Fruit fly (Drosophila melanogaster) whole organism, prepupa: Measurements from ENCODE around the gene Idgf2.

ENCODE experiments used
- Blimp-1 ChIP-seq: fragments of 200-800 bp; sonication (Bioruptor generic); optimal IDR thresholded peaks from 3 replicates; lab custom pipeline; 2017; ENCODE audit warnings: missing biosample characterization, missing genetic modification characterization, mild to moderate bottlenecking, moderate library complexity, missing genetic modification reagents
- CG10631 ChIP-seq: fragments of 200-800 bp; sonication (Bioruptor generic); optimal IDR thresholded peaks from 2 replicates; lab custom pipeline; 2016; ENCODE audit warnings: missing biosample characterization, missing genetic modification characterization
- CG11294 ChIP-seq: fragments of 200-800 bp; sonication (Bioruptor generic); IDR thresholded peaks from 2 replicates; pipeline ENCODE4 v1.3.6; 2022; ENCODE audit warnings: missing biosample characterization, missing genetic modification characterization
- CG11762 ChIP-seq: fragments of 200-800 bp; sonication (Bioruptor generic); optimal IDR thresholded peaks from 3 replicates; lab custom pipeline; 2016; ENCODE audit warnings: missing biosample characterization, missing genetic modification characterization; ENCODE audit not compliant: insufficient read depth
- CG15336 ChIP-seq: fragments of 200-800 bp; sonication (Bioruptor generic); IDR thresholded peaks from 2 replicates; pipeline ENCODE4 v1.3.6; 2022; ENCODE audit warnings: missing biosample characterization, missing genetic modification characterization
- CG16779 ChIP-seq: fragments of 200-800 bp; sonication (Bioruptor generic); optimal IDR thresholded peaks from 3 replicates; lab custom pipeline; 2017; ENCODE audit warnings: missing biosample characterization, mild to moderate bottlenecking, missing genetic modification characterization
- CG3032 ChIP-seq: fragments of 200-800 bp; optimal IDR thresholded peaks from 2 replicates; lab custom pipeline; 2019; ENCODE audit warnings: missing biosample characterization, mild to moderate bottlenecking, missing genetic modification characterization, moderate library complexity
- CG34406 ChIP-seq: fragments of 200-800 bp; sonication (Bioruptor generic); optimal IDR thresholded peaks from 3 replicates; lab custom pipeline; 2016; ENCODE audit warnings: missing biosample characterization, missing genetic modification characterization
- CG4318 ChIP-seq: fragments of 200-800 bp; sonication (Bioruptor generic); optimal IDR thresholded peaks from 3 replicates; lab custom pipeline; 2017; ENCODE audit warnings: missing biosample characterization, mild to moderate bottlenecking, missing genetic modification characterization
- CG6163 ChIP-seq: fragments of 200-800 bp; sonication (Bioruptor generic); IDR thresholded peaks from 3 replicates; pipeline ENCODE4 v1.3.6; 2022; ENCODE audit warnings: missing biosample characterization, missing genetic modification characterization
- CG6792 ChIP-seq: fragments of 200-800 bp; sonication (Bioruptor generic); optimal IDR thresholded peaks from 3 replicates; lab custom pipeline; 2016; ENCODE audit warnings: missing biosample characterization, missing genetic modification characterization
- CG6808 ChIP-seq: fragments of 200-800 bp; sonication (Bioruptor generic); optimal IDR thresholded peaks from 3 replicates; lab custom pipeline; 2017; ENCODE audit warnings: missing biosample characterization, missing genetic modification characterization, mild to moderate bottlenecking, moderate library complexity, missing genetic modification reagents
- CG6854 ChIP-seq: fragments of 200-800 bp; sonication (Bioruptor generic); optimal IDR thresholded peaks from 2 replicates; lab custom pipeline; 2017; ENCODE audit warnings: missing biosample characterization, mild to moderate bottlenecking, missing genetic modification characterization
- CG7368 ChIP-seq: fragments of 200-800 bp; sonication (Bioruptor generic); optimal IDR thresholded peaks from 3 replicates; lab custom pipeline; 2016; ENCODE audit warnings: missing biosample characterization, missing genetic modification characterization
- CG8119 ChIP-seq: fragments of 200-800 bp; sonication (Bioruptor generic); IDR thresholded peaks from 3 replicates; pipeline ENCODE4 v1.3.6; 2022; ENCODE audit warnings: missing biosample characterization, missing genetic modification characterization
- CG8319 ChIP-seq: fragments of 200-800 bp; sonication (Bioruptor generic); optimal IDR thresholded peaks from 3 replicates; lab custom pipeline; 2016; ENCODE audit warnings: missing biosample characterization, missing genetic modification characterization
- CG8632 ChIP-seq: fragments of 200-800 bp; sonication (Bioruptor generic); optimal IDR thresholded peaks from 3 replicates; lab custom pipeline; 2016; ENCODE audit warnings: missing biosample characterization, missing genetic modification characterization
- Eip78C ChIP-seq: fragments of 200-800 bp; sonication (Bioruptor generic); peaks from one replicate; lab custom pipeline; 2016; ENCODE audit warnings: missing biosample characterization, missing genetic modification characterization
- Eip93F ChIP-seq: fragments of 200-800 bp; sonication (Bioruptor generic); optimal IDR thresholded peaks from 2 replicates; lab custom pipeline; 2016; ENCODE audit warnings: missing biosample characterization, mild to moderate bottlenecking, missing genetic modification characterization
- Ets96B ChIP-seq: fragments of 200-800 bp; optimal IDR thresholded peaks from 2 replicates; lab custom pipeline; 2019; ENCODE audit warnings: missing biosample characterization, mild to moderate bottlenecking, missing genetic modification characterization, moderate library complexity
- Gug ChIP-seq: fragments of 200-800 bp; sonication (Bioruptor generic); IDR thresholded peaks from 2 replicates; pipeline ENCODE4 v1.3.6; 2022; ENCODE audit warnings: missing biosample characterization, missing genetic modification characterization
- Hr38 ChIP-seq: sonication (Bioruptor generic); optimal IDR thresholded peaks from 2 replicates; lab custom pipeline; 2016; ENCODE audit warnings: missing biosample characterization, missing genetic modification characterization
- Hr39 ChIP-seq: fragments of 200-800 bp; sonication (Bioruptor generic); optimal IDR thresholded peaks from 2 replicates; lab custom pipeline; 2016; ENCODE audit warnings: missing biosample characterization, missing genetic modification characterization
- Hr4 ChIP-seq: fragments of 200-800 bp; sonication (Bioruptor generic); optimal IDR thresholded peaks from 3 replicates; lab custom pipeline; 2016; ENCODE audit warnings: missing biosample characterization, missing genetic modification characterization
- Met ChIP-seq: fragments of 200-800 bp; sonication (Bioruptor generic); optimal IDR thresholded peaks from 3 replicates; lab custom pipeline; 2016; ENCODE audit warnings: missing biosample characterization, missing genetic modification characterization
- Smox ChIP-seq: fragments of 200-800 bp; sonication (Bioruptor generic); optimal IDR thresholded peaks from 3 replicates; lab custom pipeline; 2016; ENCODE audit warnings: missing biosample characterization, missing genetic modification characterization
- Sox102F ChIP-seq: fragments of 200-800 bp; sonication (Bioruptor generic); optimal IDR thresholded peaks from 2 replicates; lab custom pipeline; 2016; ENCODE audit warnings: missing biosample characterization, mild to moderate bottlenecking, missing genetic modification characterization
- Sox14 ChIP-seq: fragments of 200-800 bp; sonication (Bioruptor generic); optimal IDR thresholded peaks from 3 replicates; lab custom pipeline; 2016; ENCODE audit warnings: missing biosample characterization, missing genetic modification characterization
- Sox15 ChIP-seq: fragments of 200-800 bp; sonication (Bioruptor generic); optimal IDR thresholded peaks from 3 replicates; lab custom pipeline; 2016; ENCODE audit warnings: missing biosample characterization, missing genetic modification characterization
- achi ChIP-seq: fragments of 200-800 bp; sonication (Bioruptor generic); optimal IDR thresholded peaks from 3 replicates; lab custom pipeline; 2016; ENCODE audit warnings: missing biosample characterization, missing genetic modification characterization
- acj6 ChIP-seq: fragments of 200-800 bp; sonication (Bioruptor generic); optimal IDR thresholded peaks from 3 replicates; lab custom pipeline; 2016; ENCODE audit warnings: missing biosample characterization, missing genetic modification characterization
- dac ChIP-seq: fragments of 200-800 bp; sonication (Bioruptor generic); optimal IDR thresholded peaks from 2 replicates; lab custom pipeline; 2017; ENCODE audit warnings: missing biosample characterization, mild to moderate bottlenecking, missing genetic modification characterization
- eg ChIP-seq: fragments of 200-800 bp; sonication (Bioruptor generic); IDR thresholded peaks from 3 replicates; pipeline ENCODE4 v1.3.6; 2022; ENCODE audit warnings: missing biosample characterization, missing genetic modification characterization
- esn ChIP-seq: fragments of 200-800 bp; sonication (Bioruptor generic); optimal IDR thresholded peaks from 2 replicates; lab custom pipeline; 2016; ENCODE audit warnings: missing biosample characterization, mild to moderate bottlenecking, missing genetic modification characterization, moderate library complexity
- fkh ChIP-seq: fragments of 200-800 bp; sonication (Bioruptor generic); optimal IDR thresholded peaks from 3 replicates; lab custom pipeline; 2017; ENCODE audit warnings: missing biosample characterization, mild to moderate bottlenecking, missing genetic modification characterization, moderate library complexity
- lz ChIP-seq: fragments of 200-800 bp; sonication (Bioruptor generic); optimal IDR thresholded peaks from 3 replicates; lab custom pipeline; 2016; ENCODE audit warnings: missing biosample characterization, missing genetic modification characterization
- net ChIP-seq: fragments of 200-800 bp; sonication (Bioruptor generic); optimal IDR thresholded peaks from 3 replicates; lab custom pipeline; 2016; ENCODE audit warnings: missing biosample characterization, missing genetic modification characterization
- pdm3 ChIP-seq: fragments of 200-800 bp; sonication (Bioruptor generic); optimal IDR thresholded peaks from 3 replicates; lab custom pipeline; 2016; ENCODE audit warnings: missing biosample characterization, missing genetic modification characterization
- spab ChIP-seq: fragments of 200-800 bp; sonication (Bioruptor generic); optimal IDR thresholded peaks from 2 replicates; lab custom pipeline; 2017; ENCODE audit warnings: missing biosample characterization, mild to moderate bottlenecking, missing genetic modification characterization, missing genetic modification reagents
- ss ChIP-seq, 2 experiments: fragments of 200-800 bp; sonication (Bioruptor generic); optimal IDR thresholded peaks; 2 replicates in 1 of 2; 3 replicates in 1 of 2; lab custom pipeline; 2017 to 2018; ENCODE audit warnings: mild to moderate bottlenecking in 2 of 2, missing biosample characterization in 2 of 2, missing genetic modification characterization in 2 of 2, moderate library complexity in 1 of 2
- svp ChIP-seq: fragments of 200-800 bp; sonication (Bioruptor generic); peaks from one replicate; lab custom pipeline; 2016; ENCODE audit warnings: missing biosample characterization, missing genetic modification characterization
- topi ChIP-seq: fragments of 200-800 bp; sonication (Bioruptor generic); optimal IDR thresholded peaks from 3 replicates; lab custom pipeline; 2016; ENCODE audit warnings: missing biosample characterization, missing genetic modification characterization
- vri ChIP-seq: fragments of 200-800 bp; sonication (Bioruptor generic); optimal IDR thresholded peaks from 3 replicates; lab custom pipeline; 2016; ENCODE audit warnings: missing biosample characterization, mild to moderate bottlenecking, missing genetic modification characterization

Idgf2 gene

dm6 chr2L:16492617-16493203 is 45.6 kb downstream of the Idgf2 start (continued):
- peak; percentile 92 for TF ChIP-seq pdm3 (GFP tag; lab: Kevin White, UChicago)
- TF ChIP-seq CG16779 (tag; lab: Kevin White, UChicago), result peak; percentile 88
- TF ChIP-seq eg, result peak; percentile 87
- no peak for TF ChIP-seq fkh (GFP tag; lab: Kevin White, UChicago)
- TF ChIP-seq Hr38 (GFP tag; lab: Kevin White, UChicago), result no peak
- peak; percentile 90 for TF ChIP-seq CG8119 (GFP tag; lab: Robert Waterston, UW)
- TF ChIP-seq achi, result peak; percentile 89
- TF ChIP-seq ss (GFP tag; optimal IDR thresholded peaks at IDR 0.05; lab: Kevin White, UChicago), result peak; percentile 88 to 90
- TF ChIP-seq esn (GFP tag; lab: Kevin White, UChicago), result peak; percentile 93
- TF ChIP-seq CG8632 (GFP tag; lab: Kevin White, UChicago), result peak; percentile 86
- TF ChIP-seq Eip93F (GFP tag; lab: Kevin White, UChicago), result peak; percentile 33
- TF ChIP-seq Sox15 (GFP tag; lab: Kevin White, UChicago), result peak; percentile 65
- peak; percentile 68 for TF ChIP-seq CG4318
- peak; percentile 92 for TF ChIP-seq Sox102F (GFP tag; lab: Kevin White, UChicago)
- peak; percentile 86 for TF ChIP-seq topi (GFP tag; lab: Kevin White, UChicago)
- peak; percentile 87 for TF ChIP-seq CG34406 (GFP tag; lab: Kevin White, UChicago)
- TF ChIP-seq CG11762 (GFP tag; lab: Kevin White, UChicago), result peak; percentile 65
- TF ChIP-seq Eip78C (GFP tag; lab: Kevin White, UChicago), result peak; percentile 96
- TF ChIP-seq CG11294, result peak; percentile 71
- TF ChIP-seq CG6792 (GFP tag; lab: Kevin White, UChicago), result peak; percentile 85
- TF ChIP-seq vri, result peak; percentile 88
- peak; percentile 80; the same call in 1 of the 2 replicates for TF ChIP-seq Gug (GFP tag; lab: Robert Waterston, UW)
- TF ChIP-seq CG6854 (GFP tag; lab: Kevin White, UChicago), result peak; percentile 75
- TF ChIP-seq, all 60 proteins: peak for 57

dm6 chr2L:16493999-16494741 is 47.0 kb downstream of the Idgf2 start:
- peak; percentile 9 for TF ChIP-seq svp (GFP tag; lab: Kevin White, UChicago)
- no peak for TF ChIP-seq CG3032
- TF ChIP-seq, all 60 proteins: peak for 1

dm6 chr2L:16495193-16495780 is 48.2 kb downstream of the Idgf2 start:
- TF ChIP-seq CG7368 (GFP tag; lab: Kevin White, UChicago) (no peak), CG11294 (no peak), Gug (GFP tag; lab: Robert Waterston, UW) (no peak), Met (GFP tag; lab: Kevin White, UChicago) (peak; percentile 29), Sox102F (GFP tag; lab: Kevin White, UChicago) (peak; percentile 82), Blimp-1 (no peak), CG11762 (GFP tag; lab: Kevin White, UChicago) (no peak), CG8119 (GFP tag; lab: Robert Waterston, UW) (peak; percentile 97), Smox (GFP tag; lab: Kevin White, UChicago) (peak; percentile 78), CG6163 (peak; percentile 81), CG15336 (GFP tag; lab: Robert Waterston, UW) (peak; percentile 98), acj6 (peak; percentile 92), vri (peak; percentile 74), spab (GFP tag; lab: Kevin White, UChicago) (no peak), Ets96B (tag; lab: Kevin White, UChicago) (no peak), lz (GFP tag; lab: Kevin White, UChicago) (peak; percentile 83), CG8319 (no peak), CG6808 (GFP tag; lab: Kevin White, UChicago) (no peak), ss (GFP tag; optimal IDR thresholded peaks at IDR 0.05; lab: Kevin White, UChicago) (no peak), CG10631 (GFP tag; lab: Kevin White, UChicago) (peak; percentile 93), eg (peak; percentile 62), topi (GFP tag; lab: Kevin White, UChicago) (no peak), CG8632 (GFP tag; lab: Kevin White, UChicago) (peak; percentile 95), dac (GFP tag; lab: Kevin White, UChicago) (peak; percentile 49), CG16779 (tag; lab: Kevin White, UChicago) (peak; percentile 86), Sox15 (GFP tag; lab: Kevin White, UChicago) (peak; percentile 82), CG3032 (no peak), net (peak; percentile 94), Hr39 (GFP tag; lab: Kevin White, UChicago) (peak; percentile 80), Hr4 (peak; percentile 96), Sox14 (GFP tag; lab: Kevin White, UChicago) (peak; percentile 93)
